Worm (Caenorhabditis elegans) whole organism, midembryonic: Measurements from ENCODE around the gene srw-56.

Experiments used
- T22C8.4 ChIP-seq: fragments of 200-800 bp; sonication (Bioruptor generic); IDR thresholded peaks from 2 replicates; pipeline ENCODE4 v1.3.6; 2022; ENCODE audit warnings: missing genetic modification characterization, missing compliant biosample characterization
- cog-1 ChIP-seq: sonication (generic microtip); optimal IDR thresholded peaks from 2 replicates; lab custom pipeline; 2016; ENCODE audit warnings: missing genetic modification characterization, missing compliant biosample characterization
- flt-1 ChIP-seq: fragments of 200-800 bp; sonication (Bioruptor generic); IDR thresholded peaks from 2 replicates; pipeline ENCODE4 v1.3.6; 2022; ENCODE audit warnings: missing genetic modification characterization, missing compliant biosample characterization
- klf-2 ChIP-seq: fragments of 200-800 bp; sonication (Bioruptor generic); conservative IDR thresholded peaks from 2 replicates; pipeline ENCODE4 v1.3.6; 2022; ENCODE audit warnings: missing genetic modification reagents, missing genetic modification characterization, missing compliant biosample characterization
- med-1 ChIP-seq: sonication (generic microtip); optimal IDR thresholded peaks from 2 replicates; lab custom pipeline; 2017; ENCODE audit warnings: missing genetic modification characterization, mild to moderate bottlenecking, missing compliant biosample characterization, antibody characterized with exemption, missing genetic modification reagents; ENCODE audit not compliant: insufficient read depth
- ref-1 ChIP-seq: fragments of 200-800 bp; sonication (Bioruptor generic); conservative IDR thresholded peaks from 2 replicates; pipeline ENCODE4 v1.3.6; 2022; ENCODE audit warnings: missing genetic modification reagents, missing genetic modification characterization, missing compliant biosample characterization
- tab-1 ChIP-seq: fragments of 200-800 bp; sonication (Bioruptor generic); IDR thresholded peaks from 2 replicates; pipeline ENCODE4 v1.3.6; 2022; ENCODE audit warnings: missing genetic modification characterization, missing compliant biosample characterization
- ztf-23 ChIP-seq: fragments of 200-800 bp; sonication (Bioruptor generic); IDR thresholded peaks from 2 replicates; pipeline ENCODE4 v1.3.6; 2022; ENCODE audit warnings: missing genetic modification reagents, missing genetic modification characterization, missing compliant biosample characterization
- ztf-29 ChIP-seq: fragments of 200-800 bp; sonication (Bioruptor generic); IDR thresholded peaks from 2 replicates; pipeline ENCODE4 v1.3.6; 2022; ENCODE audit warnings: missing genetic modification reagents, missing genetic modification characterization, missing compliant biosample characterization

srw-56 gene

DNA sequence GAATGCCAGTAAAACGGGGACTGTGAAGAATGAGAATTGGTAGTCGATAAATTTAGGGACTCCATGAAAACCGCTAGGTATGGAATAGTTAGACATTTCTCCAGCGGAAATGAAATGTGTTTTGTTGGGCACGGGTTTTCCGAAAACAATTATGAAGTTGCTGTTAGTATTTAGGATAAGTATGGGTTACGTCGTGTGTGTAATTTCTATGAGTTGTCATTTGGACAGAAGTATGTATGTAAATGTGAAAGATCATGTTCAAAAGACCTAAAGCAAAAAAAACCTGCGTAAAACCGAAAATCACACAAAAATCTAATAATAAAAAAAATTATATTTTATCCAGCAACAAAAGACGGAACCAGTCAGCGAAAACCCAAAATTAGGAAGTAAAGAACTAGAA, 19.8 kb upstream of the srw-56 start, which contains the start of gene sru-23:
Gene sru-23 (minus strand): TSS at position 101 of the 400 bp plus-strand sequence.
- TF ChIP-seq klf-2: no peak
- TF ChIP-seq ztf-29 (GFP tag; lab: Robert Waterston, UW): no peak
- no peak for TF ChIP-seq ref-1
- TF ChIP-seq cog-1: no peak
- no peak for TF ChIP-seq flt-1 (GFP tag; lab: Robert Waterston, UW)
- no peak for TF ChIP-seq med-1 (GFP tag; lab: Kevin White, UChicago)
- no peak for TF ChIP-seq ztf-23 (GFP tag; lab: Robert Waterston, UW)
- no peak for TF ChIP-seq T22C8.4
- TF ChIP-seq tab-1 (GFP tag; lab: Robert Waterston, UW): no peak

DNA sequence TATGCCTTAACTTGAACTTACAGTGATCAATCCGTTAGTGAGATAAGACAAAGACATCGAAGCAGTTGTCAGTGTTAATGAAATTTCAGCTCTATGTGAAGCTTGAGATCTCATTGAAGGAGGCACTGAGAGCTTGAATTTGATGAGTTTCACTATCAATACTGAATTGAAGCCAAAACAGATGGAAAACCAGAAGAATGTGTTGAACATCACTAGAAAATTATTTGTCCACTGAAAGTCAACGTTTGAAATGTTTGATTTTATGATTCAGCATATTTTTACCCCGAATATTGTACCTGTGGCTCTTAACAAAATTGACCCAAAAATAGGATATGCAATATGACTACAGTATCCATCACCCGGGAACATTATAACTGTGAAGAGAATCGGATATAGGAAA, 18.2 kb upstream of the srw-56 start:
- TF ChIP-seq ztf-29 (GFP tag; lab: Robert Waterston, UW) (no peak), klf-2 (no peak), flt-1 (GFP tag; lab: Robert Waterston, UW) (no peak), cog-1 (no peak), ztf-23 (GFP tag; lab: Robert Waterston, UW) (no peak), ref-1 (no peak), tab-1 (GFP tag; lab: Robert Waterston, UW) (no peak), med-1 (GFP tag; lab: Kevin White, UChicago) (no peak), T22C8.4 (no peak)

DNA sequence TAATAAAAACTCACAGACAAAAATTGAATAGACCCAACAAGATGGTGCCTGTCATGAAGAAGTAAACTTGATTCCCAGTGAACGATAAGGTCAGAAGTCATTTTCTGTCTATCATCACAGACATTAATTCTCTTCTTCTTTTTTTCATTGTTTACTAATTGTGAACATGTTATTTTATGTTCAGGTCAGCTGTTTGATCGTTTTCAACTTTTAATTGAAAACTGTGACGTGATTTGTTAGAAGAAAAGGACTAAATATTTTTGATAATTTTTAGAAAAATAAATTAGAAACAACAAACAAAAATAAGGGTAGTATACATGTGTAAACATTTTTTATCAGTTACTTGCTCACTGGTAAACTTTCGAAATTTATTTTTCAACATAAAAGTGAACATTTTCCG, 17.0 kb upstream of the srw-56 start, which contains the start of gene F36G9.7:
Gene F36G9.7 (minus strand): TSS at position 101 of the 400 bp plus-strand sequence.
- TF ChIP-seq med-1 (GFP tag; lab: Kevin White, UChicago) (no peak), T22C8.4 (no peak), ztf-29 (GFP tag; lab: Robert Waterston, UW) (no peak), klf-2 (no peak), cog-1 (no peak), tab-1 (GFP tag; lab: Robert Waterston, UW) (no peak), ref-1 (no peak), flt-1 (GFP tag; lab: Robert Waterston, UW) (no peak)

DNA sequence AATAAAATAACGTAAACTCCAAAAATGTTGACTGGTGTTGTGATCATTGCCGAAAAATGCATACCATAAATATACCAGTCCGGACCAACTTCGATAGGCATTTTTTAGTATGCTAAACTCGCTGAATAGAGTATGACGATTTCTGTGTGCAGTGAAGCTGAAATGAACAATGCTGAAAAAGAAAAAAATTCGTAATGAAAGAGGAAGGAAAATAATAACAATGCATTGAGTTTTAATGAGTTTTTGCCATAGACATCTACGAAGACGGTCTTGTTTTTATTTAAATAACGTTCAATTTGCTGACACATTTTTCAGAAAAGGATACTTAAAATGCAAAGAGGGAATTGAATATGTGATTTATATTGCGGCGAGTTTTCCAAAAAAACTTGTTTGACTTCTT, 14.9 kb upstream of the srw-56 start, which contains the start of gene sri-1:
Gene sri-1 (minus strand): TSS at position 101 of the 400 bp plus-strand sequence.
- no peak for TF ChIP-seq ref-1
- no peak for TF ChIP-seq klf-2
- TF ChIP-seq cog-1: no peak
- no peak for TF ChIP-seq flt-1 (GFP tag; lab: Robert Waterston, UW)
- TF ChIP-seq tab-1 (GFP tag; lab: Robert Waterston, UW): no peak
- no peak for TF ChIP-seq med-1 (GFP tag; lab: Kevin White, UChicago)
- TF ChIP-seq ztf-29 (GFP tag; lab: Robert Waterston, UW): no peak
- TF ChIP-seq ztf-23 (GFP tag; lab: Robert Waterston, UW): no peak
- no peak for TF ChIP-seq T22C8.4

DNA sequence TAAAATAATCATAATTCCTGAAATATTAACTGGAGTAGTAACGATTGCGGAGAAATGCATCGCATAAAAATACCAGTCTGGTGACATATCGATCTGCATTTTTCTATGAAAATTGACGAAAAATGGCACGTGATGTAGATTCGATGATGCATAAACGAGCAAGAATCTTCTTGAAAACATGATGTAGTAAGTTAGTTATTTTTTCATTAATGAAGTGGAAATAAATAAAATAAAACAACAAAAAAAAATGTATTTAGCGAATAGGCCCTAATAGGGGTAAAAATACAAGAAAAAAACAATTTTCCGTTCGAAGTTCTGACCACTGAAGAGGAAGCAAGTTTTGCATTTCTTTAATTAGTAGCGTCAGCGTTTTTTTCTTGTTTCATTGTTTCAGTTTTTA, 12.5 kb upstream of the srw-56 start, which contains the start of gene sri-2:
Gene sri-2 (minus strand): TSS at position 101 of the 400 bp plus-strand sequence.
- TF ChIP-seq ref-1 (no peak), flt-1 (GFP tag; lab: Robert Waterston, UW) (no peak), ztf-23 (GFP tag; lab: Robert Waterston, UW) (no peak), med-1 (GFP tag; lab: Kevin White, UChicago) (no peak), tab-1 (GFP tag; lab: Robert Waterston, UW) (no peak), T22C8.4 (no peak), klf-2 (no peak), cog-1 (no peak)

DNA sequence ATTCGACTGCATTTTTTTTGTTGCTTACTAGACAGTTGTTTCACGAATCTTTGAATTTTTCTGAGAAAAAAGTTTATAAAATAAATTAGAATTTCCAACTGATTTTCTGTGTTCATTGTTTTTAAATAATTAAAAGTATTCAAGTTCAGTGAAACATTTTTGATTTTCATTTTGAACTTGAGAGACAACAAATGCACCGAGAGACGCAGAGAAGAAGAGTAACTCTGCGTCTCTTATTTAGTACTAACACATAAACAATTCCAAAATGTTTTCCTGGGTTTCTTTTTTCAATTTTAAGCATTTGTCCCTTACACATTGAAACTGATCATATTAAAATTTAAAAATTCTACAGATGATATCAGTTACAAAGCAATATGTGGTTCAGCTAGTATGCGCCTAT, 6.8 kb upstream of the srw-56 start:
- TF ChIP-seq cog-1 (no peak), tab-1 (GFP tag; lab: Robert Waterston, UW) (no peak), ref-1 (no peak), T22C8.4 (no peak)

DNA sequence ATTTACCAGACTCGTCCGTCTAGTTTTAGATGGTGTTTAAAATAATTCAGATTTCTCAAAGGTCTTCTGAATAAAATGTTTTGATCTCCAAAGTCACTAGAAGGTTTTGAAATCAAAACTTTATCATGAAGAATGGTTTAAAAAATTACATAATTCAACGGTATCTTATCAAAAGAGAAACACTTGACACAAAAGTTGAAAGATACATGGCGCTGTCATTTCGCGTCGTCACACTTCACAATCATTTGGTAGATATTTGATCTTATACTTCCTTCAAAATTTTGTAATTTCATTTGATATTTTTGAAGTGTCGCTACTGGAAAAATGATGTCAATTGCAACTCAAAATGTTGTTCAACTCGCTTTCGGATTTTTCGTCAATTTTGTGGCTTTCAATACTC, 4.4 kb upstream of the srw-56 start, which contains the start of gene F36G9.3:
Gene F36G9.3 (plus strand): TSS at position 301 of the 400 bp plus-strand sequence.
- TF ChIP-seq ref-1: no peak
- no peak for TF ChIP-seq ztf-23 (GFP tag; lab: Robert Waterston, UW)
- no peak for TF ChIP-seq flt-1 (GFP tag; lab: Robert Waterston, UW)
- TF ChIP-seq med-1 (GFP tag; lab: Kevin White, UChicago): no peak
- TF ChIP-seq klf-2: no peak
- no peak for TF ChIP-seq tab-1 (GFP tag; lab: Robert Waterston, UW)
- no peak for TF ChIP-seq T22C8.4
- no peak for TF ChIP-seq ztf-29 (GFP tag; lab: Robert Waterston, UW)
- TF ChIP-seq cog-1: no peak

DNA sequence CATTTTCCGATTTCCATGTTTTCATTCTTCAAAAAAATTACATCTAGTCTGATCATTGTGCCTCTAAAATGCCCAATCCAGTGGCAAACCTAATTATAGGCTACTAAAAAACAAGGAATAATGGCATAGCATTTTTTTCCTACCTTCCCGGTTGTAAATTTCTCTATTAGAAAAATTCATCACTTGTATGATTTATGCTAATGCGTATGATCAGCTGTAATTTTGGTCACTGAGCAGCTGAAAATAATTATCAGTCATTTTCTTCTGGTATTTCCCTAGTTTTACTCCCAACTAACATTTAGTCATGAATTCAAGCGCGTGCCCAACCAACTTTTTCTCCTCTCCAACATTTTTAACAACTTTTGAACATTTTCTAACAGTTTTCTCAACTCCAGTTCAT, 2.8 kb upstream of the srw-56 start, which contains the start of gene srh-186:
Gene srh-186 (plus strand): TSS at position 301 of the 400 bp plus-strand sequence.
- TF ChIP-seq med-1 (GFP tag; lab: Kevin White, UChicago) (no peak), tab-1 (GFP tag; lab: Robert Waterston, UW) (no peak), ztf-23 (GFP tag; lab: Robert Waterston, UW) (no peak), flt-1 (GFP tag; lab: Robert Waterston, UW) (no peak), cog-1 (no peak), klf-2 (no peak), T22C8.4 (no peak), ref-1 (no peak), ztf-29 (GFP tag; lab: Robert Waterston, UW) (no peak)

DNA sequence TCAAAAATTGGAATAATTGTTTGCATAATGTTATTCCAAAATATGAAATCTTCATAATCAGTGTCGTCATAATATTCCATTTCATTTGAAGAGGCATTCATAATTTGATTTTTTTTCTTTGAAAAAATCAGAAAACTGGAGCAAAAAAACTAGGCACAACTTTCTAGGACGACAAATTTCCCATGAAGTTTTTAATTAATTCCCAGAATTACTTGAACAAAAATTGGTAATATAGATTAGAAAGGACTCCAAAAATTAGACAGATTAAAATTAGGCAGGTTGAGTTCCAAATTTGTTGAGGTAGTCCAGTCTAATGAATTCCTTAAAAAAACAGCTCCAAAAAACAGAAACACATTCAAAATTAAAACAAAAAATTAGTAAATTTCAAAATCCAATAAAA, 2.3 kb upstream of the srw-56 start, which contains the start of gene srw-57:
Gene srw-57 (minus strand): TSS at position 101 of the 400 bp plus-strand sequence.
- TF ChIP-seq T22C8.4 (no peak), ztf-29 (GFP tag; lab: Robert Waterston, UW) (no peak), tab-1 (GFP tag; lab: Robert Waterston, UW) (no peak), ztf-23 (GFP tag; lab: Robert Waterston, UW) (no peak), cog-1 (no peak)

DNA sequence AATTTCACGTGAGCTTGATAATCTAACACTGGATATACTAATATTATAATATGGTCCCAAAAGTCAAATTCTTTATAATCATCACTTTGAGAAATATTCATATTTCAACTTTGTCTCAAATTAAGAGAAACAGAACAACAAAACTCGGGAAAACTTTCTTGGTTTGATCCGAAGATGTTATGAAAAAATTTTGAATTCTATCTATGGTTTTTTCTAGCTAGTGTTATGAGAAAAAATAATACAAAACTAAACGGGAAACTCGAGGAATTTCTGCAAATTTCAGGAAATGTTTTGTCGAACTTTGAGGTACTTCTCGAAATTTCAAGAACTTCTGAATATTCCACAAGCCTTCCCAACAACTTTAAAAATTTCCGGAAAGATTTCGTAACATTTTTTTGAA, 1.8 kb downstream of the srw-56 start, which contains the start of gene srw-59:
Gene srw-59 (minus strand): TSS at position 101 of the 400 bp plus-strand sequence.
- TF ChIP-seq flt-1 (GFP tag; lab: Robert Waterston, UW) (no peak), cog-1 (no peak), T22C8.4 (no peak), ztf-23 (GFP tag; lab: Robert Waterston, UW) (no peak), tab-1 (GFP tag; lab: Robert Waterston, UW) (no peak), ref-1 (no peak), med-1 (GFP tag; lab: Kevin White, UChicago) (no peak), klf-2 (no peak), ztf-29 (GFP tag; lab: Robert Waterston, UW) (no peak)
